Worm (Caenorhabditis elegans) whole organism, midembryonic: ENCODE results near the gene ham-1.

Experiments used
- T22C8.4 ChIP-seq: fragments of 200-800 bp; sonication (Bioruptor generic); IDR thresholded peaks from 2 replicates; pipeline ENCODE4 v1.3.6; 2022; ENCODE audit warnings: missing genetic modification characterization, missing compliant biosample characterization
- cog-1 ChIP-seq: sonication (generic microtip); optimal IDR thresholded peaks from 2 replicates; lab custom pipeline; 2016; ENCODE audit warnings: missing genetic modification characterization, missing compliant biosample characterization
- med-1 ChIP-seq: sonication (generic microtip); optimal IDR thresholded peaks from 2 replicates; lab custom pipeline; 2017; ENCODE audit warnings: missing genetic modification characterization, mild to moderate bottlenecking, missing compliant biosample characterization, antibody characterized with exemption, missing genetic modification reagents; ENCODE audit not compliant: insufficient read depth
- ref-1 ChIP-seq: fragments of 200-800 bp; sonication (Bioruptor generic); conservative IDR thresholded peaks from 2 replicates; pipeline ENCODE4 v1.3.6; 2022; ENCODE audit warnings: missing genetic modification reagents, missing genetic modification characterization, missing compliant biosample characterization
- tab-1 ChIP-seq: fragments of 200-800 bp; sonication (Bioruptor generic); IDR thresholded peaks from 2 replicates; pipeline ENCODE4 v1.3.6; 2022; ENCODE audit warnings: missing genetic modification characterization, missing compliant biosample characterization
- ztf-29 ChIP-seq: fragments of 200-800 bp; sonication (Bioruptor generic); IDR thresholded peaks from 2 replicates; pipeline ENCODE4 v1.3.6; 2022; ENCODE audit warnings: missing genetic modification reagents, missing genetic modification characterization, missing compliant biosample characterization

DNA sequence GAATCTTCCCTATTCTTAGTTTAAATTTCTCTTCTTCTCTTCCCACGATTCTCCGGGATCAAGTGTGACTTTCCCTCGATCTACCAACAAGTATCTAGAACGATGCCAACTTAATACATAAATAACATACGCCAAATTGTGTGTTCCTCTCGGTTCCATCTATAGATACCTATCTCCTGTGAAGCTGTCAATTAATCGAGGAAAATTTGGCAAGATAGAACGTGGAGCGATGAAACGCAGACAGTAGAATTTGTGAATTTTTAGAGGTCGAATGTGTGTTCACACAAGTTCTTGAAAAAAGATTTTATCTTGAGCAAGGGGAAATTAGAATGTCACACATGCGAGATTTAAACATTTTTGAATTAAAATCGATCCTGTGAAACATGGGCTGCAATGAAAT is 10.5 kb upstream of the ham-1 start:
- TF ChIP-seq ref-1 (GFP tag; lab: Robert Waterston, UW), result no peak
- TF ChIP-seq T22C8.4, result no peak
- no peak for TF ChIP-seq tab-1
- no peak for TF ChIP-seq med-1 (GFP tag; lab: Kevin White, UChicago)
- TF ChIP-seq ztf-29, result no peak
- TF ChIP-seq cog-1 (tag; lab: Kevin White, UChicago), result no peak
